Worm (Caenorhabditis elegans) whole organism, midembryonic: ENCODE data around the gene srh-85.

Source experiments
- T22C8.4 ChIP-seq: fragments of 200-800 bp; sonication (Bioruptor generic); IDR thresholded peaks from 2 replicates; pipeline ENCODE4 v1.3.6; 2022; ENCODE audit warnings: missing genetic modification characterization, missing compliant biosample characterization
- cog-1 ChIP-seq: sonication (generic microtip); optimal IDR thresholded peaks from 2 replicates; lab custom pipeline; 2016; ENCODE audit warnings: missing genetic modification characterization, missing compliant biosample characterization
- flt-1 ChIP-seq: fragments of 200-800 bp; sonication (Bioruptor generic); IDR thresholded peaks from 2 replicates; pipeline ENCODE4 v1.3.6; 2022; ENCODE audit warnings: missing genetic modification characterization, missing compliant biosample characterization
- klf-2 ChIP-seq: fragments of 200-800 bp; sonication (Bioruptor generic); conservative IDR thresholded peaks from 2 replicates; pipeline ENCODE4 v1.3.6; 2022; ENCODE audit warnings: missing genetic modification reagents, missing genetic modification characterization, missing compliant biosample characterization
- med-1 ChIP-seq: sonication (generic microtip); optimal IDR thresholded peaks from 2 replicates; lab custom pipeline; 2017; ENCODE audit warnings: missing genetic modification characterization, mild to moderate bottlenecking, missing compliant biosample characterization, antibody characterized with exemption, missing genetic modification reagents; ENCODE audit not compliant: insufficient read depth
- ref-1 ChIP-seq: fragments of 200-800 bp; sonication (Bioruptor generic); conservative IDR thresholded peaks from 2 replicates; pipeline ENCODE4 v1.3.6; 2022; ENCODE audit warnings: missing genetic modification reagents, missing genetic modification characterization, missing compliant biosample characterization
- tab-1 ChIP-seq: fragments of 200-800 bp; sonication (Bioruptor generic); IDR thresholded peaks from 2 replicates; pipeline ENCODE4 v1.3.6; 2022; ENCODE audit warnings: missing genetic modification characterization, missing compliant biosample characterization
- ztf-23 ChIP-seq: fragments of 200-800 bp; sonication (Bioruptor generic); IDR thresholded peaks from 2 replicates; pipeline ENCODE4 v1.3.6; 2022; ENCODE audit warnings: missing genetic modification reagents, missing genetic modification characterization, missing compliant biosample characterization
- ztf-29 ChIP-seq: fragments of 200-800 bp; sonication (Bioruptor generic); IDR thresholded peaks from 2 replicates; pipeline ENCODE4 v1.3.6; 2022; ENCODE audit warnings: missing genetic modification reagents, missing genetic modification characterization, missing compliant biosample characterization

The srh-85 gene

ce11 chrV:3010468-3010867, 23.2 kb upstream of the srh-85 start, which contains the start of gene srw-136:
TSS of gene srw-136 (minus strand) at chrV:3010568.
- TF ChIP-seq cog-1 (tag; lab: Kevin White, UChicago) (no peak), ztf-23 (GFP tag; lab: Robert Waterston, UW) (no peak), flt-1 (GFP tag; lab: Robert Waterston, UW) (no peak)

ce11 chrV:3005964-3006363, 18.7 kb upstream of the srh-85 start, which contains the start of gene srw-112:
TSS of gene srw-112 (minus strand) at chrV:3006064.
- TF ChIP-seq med-1 (GFP tag; lab: Kevin White, UChicago) (no peak), ztf-29 (GFP tag; lab: Robert Waterston, UW) (no peak), cog-1 (tag; lab: Kevin White, UChicago) (no peak), ztf-23 (GFP tag; lab: Robert Waterston, UW) (no peak), flt-1 (GFP tag; lab: Robert Waterston, UW) (no peak), ref-1 (GFP tag; lab: Robert Waterston, UW) (no peak), tab-1 (GFP tag; lab: Robert Waterston, UW) (no peak), T22C8.4 (GFP tag; lab: Robert Waterston, UW) (no peak)

- TF ChIP-seq ztf-29 (GFP tag; lab: Robert Waterston, UW) (no peak), ztf-23 (GFP tag; lab: Robert Waterston, UW) (no peak), klf-2 (GFP tag; lab: Robert Waterston, UW) (no peak), ref-1 (GFP tag; lab: Robert Waterston, UW) (no peak), flt-1 (GFP tag; lab: Robert Waterston, UW) (no peak), T22C8.4 (GFP tag; lab: Robert Waterston, UW) (no peak), med-1 (GFP tag; lab: Kevin White, UChicago) (no peak), cog-1 (tag; lab: Kevin White, UChicago) (no peak)
These were observed 12.4 kb upstream of the srh-85 start, which contains the start of gene srw-119 for ce11 chrV:2999736-3000135. TSS of gene srw-119 (minus strand) at chrV:2999836.

- TF ChIP-seq cog-1 (tag; lab: Kevin White, UChicago) (no peak), flt-1 (GFP tag; lab: Robert Waterston, UW) (no peak)
These were observed 8.8 kb upstream of the srh-85 start, which contains the start of gene srw-120 for ce11 chrV:2996105-2996504. TSS of gene srw-120 (minus strand) at chrV:2996205.

- TF ChIP-seq ztf-29 (GFP tag; lab: Robert Waterston, UW) = no peak
- TF ChIP-seq ref-1 (GFP tag; lab: Robert Waterston, UW) = no peak
- TF ChIP-seq ztf-23 (GFP tag; lab: Robert Waterston, UW) = no peak
- TF ChIP-seq tab-1 (GFP tag; lab: Robert Waterston, UW) = no peak
- no peak for TF ChIP-seq cog-1 (tag; lab: Kevin White, UChicago)
- no peak for TF ChIP-seq flt-1 (GFP tag; lab: Robert Waterston, UW)
- TF ChIP-seq T22C8.4 (GFP tag; lab: Robert Waterston, UW) = no peak
- no peak for TF ChIP-seq klf-2 (GFP tag; lab: Robert Waterston, UW)
- TF ChIP-seq med-1 (GFP tag; lab: Kevin White, UChicago) = no peak
These were observed 6.5 kb upstream of the srh-85 start, which contains the start of gene srw-115 for ce11 chrV:2993816-2994215. TSS of gene srw-115 (minus strand) at chrV:2993916.

ce11 chrV:2992060-2992459, 4.8 kb upstream of the srh-85 start:
- TF ChIP-seq tab-1 (GFP tag; lab: Robert Waterston, UW) (no peak), med-1 (GFP tag; lab: Kevin White, UChicago) (no peak), cog-1 (tag; lab: Kevin White, UChicago) (no peak), ztf-23 (GFP tag; lab: Robert Waterston, UW) (no peak), flt-1 (GFP tag; lab: Robert Waterston, UW) (no peak), ztf-29 (GFP tag; lab: Robert Waterston, UW) (no peak), ref-1 (GFP tag; lab: Robert Waterston, UW) (no peak), T22C8.4 (GFP tag; lab: Robert Waterston, UW) (no peak), klf-2 (GFP tag; lab: Robert Waterston, UW) (no peak)

ce11 chrV:2991485-2991884, 4.2 kb upstream of the srh-85 start, which contains the start of gene srw-121:
TSS of gene srw-121 (minus strand) at chrV:2991585.
- no peak for TF ChIP-seq ref-1 (GFP tag; lab: Robert Waterston, UW)
- TF ChIP-seq ztf-23 (GFP tag; lab: Robert Waterston, UW) = no peak
- TF ChIP-seq cog-1 (tag; lab: Kevin White, UChicago) = no peak
- no peak for TF ChIP-seq T22C8.4 (GFP tag; lab: Robert Waterston, UW)
- no peak for TF ChIP-seq ztf-29 (GFP tag; lab: Robert Waterston, UW)
- TF ChIP-seq klf-2 (GFP tag; lab: Robert Waterston, UW) = no peak
- no peak for TF ChIP-seq med-1 (GFP tag; lab: Kevin White, UChicago)
- no peak for TF ChIP-seq tab-1 (GFP tag; lab: Robert Waterston, UW)
- no peak for TF ChIP-seq flt-1 (GFP tag; lab: Robert Waterston, UW)

ce11 chrV:2985309-2985708, 2.0 kb downstream of the srh-85 start, which contains the start of gene srw-139:
TSS of gene srw-139 (minus strand) at chrV:2985409.
- TF ChIP-seq flt-1 (GFP tag; lab: Robert Waterston, UW) = no peak
- no peak for TF ChIP-seq ztf-23 (GFP tag; lab: Robert Waterston, UW)
- no peak for TF ChIP-seq klf-2 (GFP tag; lab: Robert Waterston, UW)
- no peak for TF ChIP-seq ztf-29 (GFP tag; lab: Robert Waterston, UW)
- no peak for TF ChIP-seq cog-1 (tag; lab: Kevin White, UChicago)
- TF ChIP-seq tab-1 (GFP tag; lab: Robert Waterston, UW) = no peak
- TF ChIP-seq med-1 (GFP tag; lab: Kevin White, UChicago) = no peak
- TF ChIP-seq ref-1 (GFP tag; lab: Robert Waterston, UW) = no peak
- no peak for TF ChIP-seq T22C8.4 (GFP tag; lab: Robert Waterston, UW)

ce11 chrV:2983351-2983750, 4.0 kb downstream of the srh-85 start, which contains the start of gene srw-117:
TSS of gene srw-117 (minus strand) at chrV:2983451.
- no peak for TF ChIP-seq cog-1 (tag; lab: Kevin White, UChicago)
- no peak for TF ChIP-seq tab-1 (GFP tag; lab: Robert Waterston, UW)
- TF ChIP-seq ref-1 (GFP tag; lab: Robert Waterston, UW) = no peak
